Fruit fly (Drosophila melanogaster): ENCODE measurements around the gene CG31224.

DNA sequence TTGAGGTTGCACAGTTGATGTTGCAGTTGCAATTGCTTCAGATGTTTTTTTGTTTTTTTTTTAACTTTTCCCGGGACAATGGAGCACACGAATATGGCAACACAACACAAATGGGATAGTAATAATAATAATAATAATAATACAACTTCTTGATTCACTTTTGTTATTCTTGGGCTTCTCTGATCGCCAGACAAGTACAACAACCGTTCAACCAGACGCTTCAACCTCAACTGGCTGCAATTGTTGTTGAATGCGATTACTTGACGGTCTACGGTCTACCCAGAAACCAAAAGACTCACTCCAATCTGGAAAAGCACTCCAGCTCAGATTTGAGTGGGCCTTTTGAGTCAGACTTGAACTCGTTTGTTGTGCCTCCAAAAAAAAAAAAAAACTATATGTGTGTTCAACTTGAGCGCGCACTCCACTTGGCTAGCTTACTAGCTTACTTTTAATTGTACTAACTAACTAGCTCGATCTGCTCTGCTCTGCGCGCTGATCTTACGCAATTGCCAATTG lies 17.8 kb downstream of the CG31224 start, which contains the start of gene CG14301:
- TF ChIP-seq ttk (optimal IDR thresholded peaks at IDR 0.05): no peak
- no peak for TF ChIP-seq insv (optimal IDR thresholded peaks at IDR 0.05)
- TF ChIP-seq Sin3A (optimal IDR thresholded peaks at IDR 0.05): no peak
